Worm (Caenorhabditis elegans) whole organism, L1 larva: ENCODE results near the gene frm-10.

Experiments used
- dpl-1 ChIP-seq, 3 experiments: fragments of 150-350 bp in 2 of 3; sonication (generic microtip) in 1 of 3; optimal IDR thresholded peaks; 2 replicates each; lab custom pipeline; 2014 to 2017; ENCODE audit warnings: missing biosample characterization in 3 of 3, missing genetic modification characterization in 3 of 3, missing genetic modification reagents in 3 of 3
- lin-35 ChIP-seq, 2 experiments: fragments of 150-350 bp; optimal IDR thresholded peaks; 2 replicates each; lab custom pipeline; 2014; ENCODE audit warnings: missing biosample characterization in 2 of 2, missing genetic modification characterization in 2 of 2, missing genetic modification reagents in 2 of 2

DNA sequence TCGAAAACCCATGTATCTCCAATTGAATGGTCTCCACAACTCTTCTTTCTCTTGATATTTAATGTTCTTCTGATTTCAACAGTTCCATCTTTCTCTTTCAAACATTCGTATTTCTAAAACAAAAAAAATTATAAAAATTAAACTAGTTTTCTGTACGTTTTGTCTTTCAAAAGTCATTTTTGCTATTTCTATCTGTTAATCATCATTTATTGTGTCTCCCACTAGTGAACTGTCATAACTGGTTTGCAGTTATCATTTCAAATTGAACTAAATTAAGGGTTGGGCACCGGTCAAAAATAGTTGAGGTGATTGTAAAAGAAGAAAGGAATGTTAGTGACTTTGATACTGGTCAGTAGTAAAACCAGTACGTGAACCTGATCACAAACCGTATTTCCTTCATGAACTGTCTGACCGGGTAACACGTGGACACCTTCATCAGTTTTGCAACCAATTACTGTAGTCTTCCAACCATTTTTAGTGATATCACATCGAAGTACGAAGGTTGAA lies 25.3 kb downstream of the frm-10 start:
- TF ChIP-seq dpl-1 (GFP tag; optimal IDR thresholded peaks at IDR 0.05; lab: Kevin White, UChicago) (no peak), lin-35 (GFP tag; optimal IDR thresholded peaks at IDR 0.05; lab: Kevin White, UChicago) (no peak)
